Worm (Caenorhabditis elegans): Measurements from ENCODE around the gene pfd-1.

- no peak for TF ChIP-seq fkh-10 (GFP tag; optimal IDR thresholded peaks at IDR 0.05)
- no peak for TF ChIP-seq dmd-4 (tag; optimal IDR thresholded peaks at IDR 0.05; ENCODE audit: borderline replicate concordance)
- no peak for TF ChIP-seq madf-2 (tag; optimal IDR thresholded peaks at IDR 0.05)
Measured at ce11 chrIV:11149454-11150163, at the start of gene pfd-1, which contains the start of gene F01G4.6.

All from whole organism, late embryonic.